Worm (Caenorhabditis elegans) whole organism, L3 larva: ENCODE results near the gene W01H2.2.
A peak's percentile ranks its signal among the peaks of the same experiment; 100 is the strongest.

Experiments used
- R02D3.7 ChIP-seq: fragments of 150-350 bp; optimal IDR thresholded peaks from 2 replicates; lab custom pipeline; 2014; ENCODE audit warnings: missing biosample characterization, missing genetic modification characterization
- ZK546.5 ChIP-seq: sonication (generic microtip); optimal IDR thresholded peaks from 2 replicates; lab custom pipeline; 2017; ENCODE audit warnings: missing biosample characterization, missing genetic modification characterization
- aly-2 ChIP-seq: fragments of 150-350 bp; optimal IDR thresholded peaks from 2 replicates; lab custom pipeline; 2014; ENCODE audit warnings: missing biosample characterization, missing genetic modification characterization
- ama-1 ChIP-seq: fragments of 150-350 bp; optimal IDR thresholded peaks from 2 replicates; lab custom pipeline; 2018
- ceh-16 ChIP-seq: sonication (generic microtip); optimal IDR thresholded peaks from 2 replicates; lab custom pipeline; 2017; ENCODE audit warnings: missing biosample characterization, missing genetic modification characterization
- ceh-28 ChIP-seq: fragments of 150-350 bp; optimal IDR thresholded peaks from 2 replicates; lab custom pipeline; 2014; ENCODE audit warnings: missing biosample characterization, missing genetic modification reagents, missing genetic modification characterization
- ceh-82 ChIP-seq: fragments of 150-350 bp; optimal IDR thresholded peaks from 2 replicates; lab custom pipeline; 2014; ENCODE audit warnings: missing biosample characterization, missing genetic modification characterization
- ceh-9 ChIP-seq: sonication (generic microtip); optimal IDR thresholded peaks from 2 replicates; lab custom pipeline; 2018; ENCODE audit warnings: missing biosample characterization, missing genetic modification characterization
- daf-12 ChIP-seq: fragments of 150-350 bp; optimal IDR thresholded peaks from 2 replicates; lab custom pipeline; 2014; ENCODE audit warnings: missing biosample characterization, missing genetic modification reagents, missing genetic modification characterization
- egl-27 ChIP-seq: sonication (generic microtip); optimal IDR thresholded peaks from 4 replicates; lab custom pipeline; 2017; ENCODE audit warnings: missing biosample characterization, missing genetic modification reagents, missing genetic modification characterization
- egl-5 ChIP-seq: fragments of 150-350 bp; optimal IDR thresholded peaks from 2 replicates; lab custom pipeline; 2017; ENCODE audit warnings: missing biosample characterization, missing genetic modification reagents, missing genetic modification characterization, inconsistent platforms
- elt-1 ChIP-seq: fragments of 150-350 bp; optimal IDR thresholded peaks from 2 replicates; lab custom pipeline; 2014; ENCODE audit warnings: missing biosample characterization, missing genetic modification characterization
- elt-2 ChIP-seq: sonication (generic microtip); optimal IDR thresholded peaks from 2 replicates; lab custom pipeline; 2016; ENCODE audit warnings: missing genetic modification reagents, mild to moderate bottlenecking, missing genetic modification characterization, missing compliant biosample characterization
- elt-3 ChIP-seq, 3 experiments: fragments of 150-350 bp in 1 of 3; sonication (generic microtip) in 2 of 3; optimal IDR thresholded peaks; 2 replicates in 2 of 3; 4 replicates in 1 of 3; lab custom pipeline; 2014 to 2017; ENCODE audit warnings: missing biosample characterization in 3 of 3, missing genetic modification characterization in 3 of 3
- eor-1 ChIP-seq, 2 experiments: fragments of 150-350 bp; optimal IDR thresholded peaks; 2 replicates each; lab custom pipeline; 2014 to 2018; ENCODE audit warnings: missing biosample characterization in 2 of 2, missing genetic modification characterization in 2 of 2
- fkh-10 ChIP-seq: sonication (generic microtip); optimal IDR thresholded peaks from 2 replicates; lab custom pipeline; 2017; ENCODE audit warnings: missing biosample characterization, missing genetic modification reagents, missing genetic modification characterization
- fkh-2 ChIP-seq: fragments of 150-350 bp; optimal IDR thresholded peaks from 2 replicates; lab custom pipeline; 2014; ENCODE audit warnings: missing biosample characterization, missing genetic modification reagents, missing genetic modification characterization
- fos-1 ChIP-seq: fragments of 150-350 bp; optimal IDR thresholded peaks from 2 replicates; lab custom pipeline; 2014; ENCODE audit warnings: missing biosample characterization, missing genetic modification characterization
- hmg-11 ChIP-seq: sonication (generic microtip); optimal IDR thresholded peaks from 2 replicates; lab custom pipeline; 2016; ENCODE audit warnings: missing genetic modification characterization, missing compliant biosample characterization
- jun-1 ChIP-seq: fragments of 150-350 bp; optimal IDR thresholded peaks from 2 replicates; lab custom pipeline; 2014; ENCODE audit warnings: missing biosample characterization, missing genetic modification reagents, missing genetic modification characterization
- lin-15B ChIP-seq: fragments of 150-350 bp; optimal IDR thresholded peaks from 2 replicates; lab custom pipeline; 2014; ENCODE audit warnings: missing biosample characterization, missing genetic modification characterization
- lin-39 ChIP-seq: fragments of 150-350 bp; optimal IDR thresholded peaks from 2 replicates; lab custom pipeline; 2018; ENCODE audit warnings: missing biosample characterization, missing genetic modification reagents, missing genetic modification characterization
- lsy-12 ChIP-seq: sonication (generic microtip); optimal IDR thresholded peaks from 2 replicates; lab custom pipeline; 2016; ENCODE audit warnings: mild to moderate bottlenecking, missing genetic modification characterization, missing compliant biosample characterization
- mdl-1 ChIP-seq: fragments of 150-350 bp; optimal IDR thresholded peaks from 2 replicates; lab custom pipeline; 2014; ENCODE audit warnings: missing biosample characterization, missing genetic modification characterization
- mml-1 ChIP-seq: fragments of 150-350 bp; sonication (generic microtip); optimal IDR thresholded peaks from 3 replicates; lab custom pipeline; 2014; ENCODE audit warnings: missing biosample characterization, missing genetic modification characterization
- nfya-1 ChIP-seq: sonication (generic microtip); optimal IDR thresholded peaks from 2 replicates; lab custom pipeline; 2017; ENCODE audit warnings: missing genetic modification characterization, mild to moderate bottlenecking, missing compliant biosample characterization, antibody characterized with exemption, moderate library complexity; ENCODE audit not compliant: insufficient read depth
- nhr-11 ChIP-seq: fragments of 150-350 bp; optimal IDR thresholded peaks from 2 replicates; lab custom pipeline; 2014; ENCODE audit warnings: missing biosample characterization, missing genetic modification characterization
- nhr-12 ChIP-seq: fragments of 150-350 bp; optimal IDR thresholded peaks from 2 replicates; lab custom pipeline; 2014; ENCODE audit warnings: missing biosample characterization, missing genetic modification characterization
- nhr-23 ChIP-seq: fragments of 150-350 bp; optimal IDR thresholded peaks from 2 replicates; lab custom pipeline; 2014; ENCODE audit warnings: missing biosample characterization, missing genetic modification reagents, missing genetic modification characterization
- nhr-237 ChIP-seq: fragments of 150-350 bp; optimal IDR thresholded peaks from 2 replicates; lab custom pipeline; 2014; ENCODE audit warnings: missing biosample characterization, missing genetic modification characterization
- nhr-25 ChIP-seq: sonication (generic microtip); optimal IDR thresholded peaks from 2 replicates; lab custom pipeline; 2017; ENCODE audit warnings: missing biosample characterization, missing genetic modification characterization
- nhr-28 ChIP-seq: fragments of 150-350 bp; optimal IDR thresholded peaks from 2 replicates; lab custom pipeline; 2014; ENCODE audit warnings: missing biosample characterization, missing genetic modification characterization
- nhr-43 ChIP-seq: sonication (generic microtip); optimal IDR thresholded peaks from 2 replicates; lab custom pipeline; 2016; ENCODE audit warnings: mild to moderate bottlenecking, missing genetic modification characterization, missing compliant biosample characterization; ENCODE audit not compliant: poor library complexity, severe bottlenecking
- nhr-67 ChIP-seq: fragments of 150-350 bp; optimal IDR thresholded peaks from 2 replicates; lab custom pipeline; 2014; ENCODE audit warnings: missing biosample characterization, missing genetic modification characterization
- nhr-76 ChIP-seq: fragments of 150-350 bp; sonication (generic microtip); optimal IDR thresholded peaks from 5 replicates; lab custom pipeline; 2014; ENCODE audit warnings: missing biosample characterization, missing genetic modification characterization
- nhr-77 ChIP-seq: fragments of 150-350 bp; optimal IDR thresholded peaks from 2 replicates; lab custom pipeline; 2014; ENCODE audit warnings: missing biosample characterization, missing genetic modification characterization
- pha-4 ChIP-seq: fragments of 150-350 bp; optimal IDR thresholded peaks from 2 replicates; lab custom pipeline; 2014; ENCODE audit warnings: missing biosample characterization, missing genetic modification reagents, missing genetic modification characterization
- pqm-1 ChIP-seq: fragments of 150-350 bp; optimal IDR thresholded peaks from 2 replicates; lab custom pipeline; 2017; ENCODE audit warnings: missing biosample characterization, missing genetic modification characterization, inconsistent platforms
- sea-2 ChIP-seq: fragments of 150-350 bp; sonication (generic microtip); optimal IDR thresholded peaks from 4 replicates; lab custom pipeline; 2014; ENCODE audit warnings: missing biosample characterization, missing genetic modification reagents, missing genetic modification characterization
- skn-1 ChIP-seq: fragments of 150-350 bp; optimal IDR thresholded peaks from 2 replicates; lab custom pipeline; 2014; ENCODE audit warnings: missing biosample characterization, missing genetic modification characterization
- snpc-4 ChIP-seq: fragments of 150-350 bp; optimal IDR thresholded peaks from 2 replicates; lab custom pipeline; 2014; ENCODE audit warnings: missing biosample characterization, missing genetic modification characterization
- tbx-2 ChIP-seq: sonication (generic microtip); optimal IDR thresholded peaks from 2 replicates; lab custom pipeline; 2016; ENCODE audit warnings: mild to moderate bottlenecking, missing genetic modification characterization, missing compliant biosample characterization
- unc-39 ChIP-seq: sonication (generic microtip); optimal IDR thresholded peaks from 4 replicates; lab custom pipeline; 2017; ENCODE audit warnings: missing biosample characterization, missing genetic modification characterization
- unc-62 ChIP-seq: fragments of 150-350 bp; sonication (generic microtip); optimal IDR thresholded peaks from 4 replicates; lab custom pipeline; 2014; ENCODE audit warnings: missing biosample characterization, missing genetic modification reagents, missing genetic modification characterization
- zag-1 ChIP-seq: fragments of 150-350 bp; optimal IDR thresholded peaks from 2 replicates; lab custom pipeline; 2014; ENCODE audit warnings: missing biosample characterization, missing genetic modification characterization
- ztf-11 ChIP-seq: fragments of 150-350 bp; optimal IDR thresholded peaks from 2 replicates; lab custom pipeline; 2014; ENCODE audit warnings: missing biosample characterization, missing genetic modification characterization
- ztf-4 ChIP-seq: fragments of 150-350 bp; optimal IDR thresholded peaks from 2 replicates; lab custom pipeline; 2014; ENCODE audit warnings: missing biosample characterization, missing genetic modification characterization

W01H2.2 gene

DNA sequence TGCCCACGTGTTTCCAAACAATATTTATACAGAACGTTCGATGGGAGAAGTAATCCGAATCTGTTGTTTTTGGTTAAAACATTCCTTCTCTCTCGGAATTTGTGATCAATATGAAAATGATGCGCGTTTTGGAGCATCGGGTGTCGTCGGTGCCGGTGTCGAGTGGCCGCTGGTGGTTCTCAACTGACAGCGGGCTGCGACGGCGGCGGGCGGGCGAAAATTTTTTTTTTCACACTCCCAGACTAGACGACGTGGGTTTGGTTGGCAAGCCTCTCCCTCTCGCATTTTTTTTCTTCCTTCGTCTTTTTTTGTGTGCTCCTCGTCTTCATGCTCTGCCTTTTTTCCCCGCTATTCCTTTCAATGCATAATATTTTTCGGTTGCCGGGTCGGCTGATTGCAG is at the start of gene W01H2.2:
W01H2.2 (minus strand) TSS at position 285 of the 400 bp plus-strand sequence.
- TF ChIP-seq hmg-11 (tag; lab: Kevin White, UChicago) (peak; percentile 41), ztf-4 (no peak)

- TF ChIP-seq pha-4 (tag; lab: Kevin White, UChicago): peak; percentile 57
- TF ChIP-seq lsy-12: no peak
These were observed 48.1 kb upstream of the W01H2.2 start for ce11 chrX:4266178-4266931.

- TF ChIP-seq nhr-23 (tag; lab: Kevin White, UChicago) (no peak), sea-2 (GFP tag; lab: Kevin White, UChicago) (no peak), nhr-12 (no peak), nhr-11 (no peak), nhr-76 (tag; lab: Kevin White, UChicago) (no peak), fkh-10 (no peak), eor-1 (tag; optimal IDR thresholded peaks at IDR 0.05; lab: Kevin White, UChicago) (no peak), ztf-11 (tag; lab: Kevin White, UChicago) (no peak), nhr-43 (no peak), lin-15B (tag; lab: Kevin White, UChicago) (no peak), nhr-25 (tag; lab: Kevin White, UChicago) (peak; percentile 67), ceh-28 (tag; lab: Kevin White, UChicago) (no peak), ceh-16 (tag; lab: Kevin White, UChicago) (no peak), nhr-67 (no peak), jun-1 (tag; lab: Kevin White, UChicago) (no peak), ZK546.5 (tag; lab: Kevin White, UChicago) (no peak), tbx-2 (tag; lab: Kevin White, UChicago) (no peak), ztf-4 (no peak), fos-1 (tag; lab: Kevin White, UChicago) (no peak), ceh-9 (tag; lab: Kevin White, UChicago) (no peak), lin-39 (tag; lab: Kevin White, UChicago) (peak; percentile 72), egl-27 (tag; lab: Kevin White, UChicago) (peak; percentile 12), unc-39 (tag; lab: Kevin White, UChicago) (no peak), unc-62 (no peak), pqm-1 (tag; lab: Kevin White, UChicago) (peak; percentile 42), ama-1 (lab: Kevin White, UChicago) (no peak), nhr-77 (tag; lab: Kevin White, UChicago) (no peak), mdl-1 (tag; lab: Kevin White, UChicago) (no peak), elt-3 (tag; optimal IDR thresholded peaks at IDR 0.05; lab: Kevin White, UChicago) (no peak), R02D3.7 (tag; lab: Kevin White, UChicago) (no peak), nhr-237 (tag; lab: Kevin White, UChicago) (no peak), lsy-12 (peak; percentile 20), fkh-2 (tag; lab: Kevin White, UChicago) (no peak), zag-1 (no peak), snpc-4 (tag; lab: Kevin White, UChicago) (peak; percentile 13), elt-1 (tag; lab: Kevin White, UChicago) (no peak), hmg-11 (tag; lab: Kevin White, UChicago) (peak; percentile 64), egl-5 (peak; percentile 8), mml-1 (peak; percentile 3), pha-4 (tag; lab: Kevin White, UChicago) (peak; percentile 60), daf-12 (no peak), elt-2 (tag; lab: Kevin White, UChicago) (peak; percentile 41), skn-1 (tag; lab: Kevin White, UChicago) (peak; percentile 12), aly-2 (no peak), nfya-1 (tag; lab: Kevin White, UChicago) (peak; percentile 63), ceh-82 (tag; lab: Kevin White, UChicago) (no peak), nhr-28 (tag; lab: Kevin White, UChicago) (no peak)
These were observed 47.1 kb upstream of the W01H2.2 start, which contains the start of gene coel-1 for ce11 chrX:4265283-4265907. Gene coel-1, plus strand, starts transcription at chrX:4265663.
